Fruit fly (Drosophila melanogaster): ENCODE data around the gene CG42394.

Gene CG42394

dm6 chr3R:10870561-10870960 is 20.9 kb downstream of the CG42394 start:
- TF ChIP-seq wdn (GFP tag; IDR thresholded peaks at IDR 0.05) = no peak
- no peak for TF ChIP-seq aop (GFP tag; IDR thresholded peaks at IDR 0.05)
- no peak for TF ChIP-seq kah (GFP tag; optimal IDR thresholded peaks at IDR 0.05)
- TF ChIP-seq CG2678 (tag; optimal IDR thresholded peaks at IDR 0.05) = no peak
- TF ChIP-seq CG9609 (GFP tag; optimal IDR thresholded peaks at IDR 0.05) = no peak
- peak; percentile 92 for TF ChIP-seq sug (tag; optimal IDR thresholded peaks at IDR 0.05)
- TF ChIP-seq Ets97D (GFP tag; optimal IDR thresholded peaks at IDR 0.05) = no peak
- no peak for TF ChIP-seq cas (GFP tag; IDR thresholded peaks at IDR 0.05)
- TF ChIP-seq dmrt99B (tag; optimal IDR thresholded peaks at IDR 0.05) = no peak
- no peak for TF ChIP-seq Hr3 (GFP tag; optimal IDR thresholded peaks at IDR 0.05)
- no peak for TF ChIP-seq CG18262 (tag; optimal IDR thresholded peaks at IDR 0.05)
- TF ChIP-seq chm (GFP tag; IDR thresholded peaks at IDR 0.05) = no peak
- TF ChIP-seq CG11723 (GFP tag; optimal IDR thresholded peaks at IDR 0.05) = no peak
- TF ChIP-seq CG9817 (tag; optimal IDR thresholded peaks at IDR 0.05) = no peak
- TF ChIP-seq cad (GFP tag; optimal IDR thresholded peaks at IDR 0.05) = no peak
- no peak for TF ChIP-seq Sox102F (GFP tag; optimal IDR thresholded peaks at IDR 0.05)
- no peak for TF ChIP-seq HmgZ (tag; optimal IDR thresholded peaks at IDR 0.05)
- TF ChIP-seq Hr78 (GFP tag; optimal IDR thresholded peaks at IDR 0.05) = peak in 1 of 2 experiments; percentile 12
- no peak for TF ChIP-seq bcd (GFP tag; optimal IDR thresholded peaks at IDR 0.05)
- no peak for TF ChIP-seq B-H1 (GFP tag; IDR thresholded peaks at IDR 0.05)
- TF ChIP-seq Nf-YC (tag; optimal IDR thresholded peaks at IDR 0.05) = no peak
- TF ChIP-seq CG15514 (GFP tag; optimal IDR thresholded peaks at IDR 0.05) = no peak
- TF ChIP-seq pan (optimal IDR thresholded peaks at IDR 0.05) = no peak
- no peak for TF ChIP-seq pan (GFP tag; optimal IDR thresholded peaks at IDR 0.05 in 1 of 2, IDR thresholded peaks at IDR 0.05 in 1 of 2)
- no peak for TF ChIP-seq gt (GFP tag; IDR thresholded peaks at IDR 0.05)
- TF ChIP-seq CG14965 (GFP tag; optimal IDR thresholded peaks at IDR 0.05; ENCODE audit: borderline replicate concordance) = no peak
- TF ChIP-seq caup (GFP tag; optimal IDR thresholded peaks at IDR 0.05; ENCODE audit: severe bottlenecking) = no peak
- no peak for TF ChIP-seq Opbp (GFP tag; IDR thresholded peaks at IDR 0.05; ENCODE audit: partially characterized antibody)
- TF ChIP-seq lov (optimal IDR thresholded peaks at IDR 0.05) = no peak
- no peak for TF ChIP-seq lov (GFP tag; IDR thresholded peaks at IDR 0.05)
- no peak for TF ChIP-seq D19B (GFP tag; optimal IDR thresholded peaks at IDR 0.05)
- TF ChIP-seq CG12236 (GFP tag; optimal IDR thresholded peaks at IDR 0.05) = no peak
- no peak for TF ChIP-seq sd (tag; optimal IDR thresholded peaks at IDR 0.05)
- peak; percentile 20 for TF ChIP-seq CG34376 (GFP tag; optimal IDR thresholded peaks at IDR 0.05)
- no peak for TF ChIP-seq grn (GFP tag; optimal IDR thresholded peaks at IDR 0.05)
- no peak for TF ChIP-seq CG6254 (GFP tag; optimal IDR thresholded peaks at IDR 0.05)
- TF ChIP-seq CG1832 (GFP tag; optimal IDR thresholded peaks at IDR 0.05) = no peak
- no peak for TF ChIP-seq CG10321 (GFP tag; IDR thresholded peaks at IDR 0.05)
- TF ChIP-seq Pdp1 (GFP tag; optimal IDR thresholded peaks at IDR 0.05) = peak in 1 of 2 experiments; percentile 58
- no peak for TF ChIP-seq CG11085 (GFP tag; IDR thresholded peaks at IDR 0.05)
- no peak for TF ChIP-seq CG5953 (GFP tag; IDR thresholded peaks at IDR 0.05)
- TF ChIP-seq sens (GFP tag) = peak; percentile 37
- no peak for TF ChIP-seq CG8765 (GFP tag; IDR thresholded peaks at IDR 0.05)
- no peak for TF ChIP-seq CG17186 (GFP tag; optimal IDR thresholded peaks at IDR 0.05)
- no peak for TF ChIP-seq Nf-YA (GFP tag; IDR thresholded peaks at IDR 0.05)
- no peak for TF ChIP-seq amos (GFP tag; IDR thresholded peaks at IDR 0.05; ENCODE audit: partially characterized antibody)

All from whole organism, embryonic.